Fruit fly (Drosophila melanogaster): ENCODE measurements around the gene CG34133.

The CG34133 gene

DNA sequence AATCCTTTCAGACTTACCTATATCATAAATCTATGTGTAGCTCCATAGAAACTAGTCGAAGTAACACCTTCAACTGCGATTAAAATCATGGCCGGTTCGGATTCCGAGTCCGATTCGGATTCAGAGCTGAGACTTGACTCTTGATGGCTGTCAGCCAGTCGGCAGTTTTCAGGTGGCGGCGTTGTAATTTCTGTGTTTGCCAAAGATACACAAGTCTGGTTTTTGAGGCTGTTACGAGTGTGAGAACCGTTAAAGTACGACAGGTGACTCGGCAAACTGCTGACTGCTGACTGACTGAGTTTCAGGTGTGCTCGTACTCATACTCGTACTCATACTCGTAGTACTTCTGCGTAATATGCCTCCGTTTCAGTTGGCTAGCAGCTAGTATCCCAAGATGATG is 22.0 kb downstream of the CG34133 start (continued):
- TF ChIP-seq unpg (GFP tag; optimal IDR thresholded peaks at IDR 0.05) (peak; percentile 29), Dref (GFP tag; IDR thresholded peaks at IDR 0.05) (no peak)

dm6 chr3R:29893030-29893429 is 23.9 kb downstream of the CG34133 start:
- no peak for TF ChIP-seq slou (GFP tag; optimal IDR thresholded peaks at IDR 0.05)
- no peak for TF ChIP-seq caup (GFP tag; optimal IDR thresholded peaks at IDR 0.05; ENCODE audit: severe bottlenecking)
- TF ChIP-seq slbo (GFP tag; IDR thresholded peaks at IDR 0.05) = no peak
- TF ChIP-seq wdn (GFP tag; IDR thresholded peaks at IDR 0.05) = no peak
- TF ChIP-seq Sin3A (optimal IDR thresholded peaks at IDR 0.05) = no peak
- TF ChIP-seq vvl (GFP tag; IDR thresholded peaks at IDR 0.05) = peak; percentile 65; the same call in 1 of the 2 replicates
- no peak for TF ChIP-seq CG15011 (GFP tag; optimal IDR thresholded peaks at IDR 0.05)
- TF ChIP-seq Hand (GFP tag; optimal IDR thresholded peaks at IDR 0.05) = no peak
- no peak for TF ChIP-seq btn (GFP tag; optimal IDR thresholded peaks at IDR 0.05)
- TF ChIP-seq ara (GFP tag; IDR thresholded peaks at IDR 0.05) = no peak
- peak; percentile 49 for TF ChIP-seq kni (GFP tag; optimal IDR thresholded peaks at IDR 0.05)
- TF ChIP-seq dmrt11E (tag; optimal IDR thresholded peaks at IDR 0.05) = no peak
- TF ChIP-seq CG10654 (GFP tag; optimal IDR thresholded peaks at IDR 0.05) = no peak
- no peak for TF ChIP-seq Six4 (GFP tag; optimal IDR thresholded peaks at IDR 0.05)
- no peak for TF ChIP-seq tll (GFP tag; optimal IDR thresholded peaks at IDR 0.05)
- TF ChIP-seq lola (GFP tag; optimal IDR thresholded peaks at IDR 0.05) = no peak
- no peak for TF ChIP-seq Sox100B (GFP tag; optimal IDR thresholded peaks at IDR 0.05)
- TF ChIP-seq CG1603 (tag; optimal IDR thresholded peaks at IDR 0.05) = no peak
- no peak for TF ChIP-seq hth (optimal IDR thresholded peaks at IDR 0.05)
- TF ChIP-seq lov (optimal IDR thresholded peaks at IDR 0.05) = no peak
- TF ChIP-seq lov (GFP tag; IDR thresholded peaks at IDR 0.05) = no peak
- TF ChIP-seq B-H2 (GFP tag; optimal IDR thresholded peaks at IDR 0.05) = no peak
- no peak for TF ChIP-seq so (GFP tag; IDR thresholded peaks at IDR 0.05)
- no peak for TF ChIP-seq rib (GFP tag; IDR thresholded peaks at IDR 0.05)
- peak; percentile 37 for TF ChIP-seq gsb-n (tag; optimal IDR thresholded peaks at IDR 0.05)
- TF ChIP-seq Dip2 (GFP tag; IDR thresholded peaks at IDR 0.05) = no peak
- TF ChIP-seq CG7556 (GFP tag; optimal IDR thresholded peaks at IDR 0.05) = no peak
- no peak for TF ChIP-seq CG2129 (GFP tag; IDR thresholded peaks at IDR 0.05; ENCODE audit: partially characterized antibody)
- no peak for TF ChIP-seq Lim3 (GFP tag; IDR thresholded peaks at IDR 0.05)
- TF ChIP-seq sens (GFP tag) = no peak
- TF ChIP-seq scrt (GFP tag; optimal IDR thresholded peaks at IDR 0.05) = no peak
- no peak for TF ChIP-seq CG31224 (GFP tag; IDR thresholded peaks at IDR 0.05)
- peak; percentile 74 for TF ChIP-seq Ets65A (GFP tag)
- TF ChIP-seq sqz (GFP tag; optimal IDR thresholded peaks at IDR 0.05) = no peak
- TF ChIP-seq Mrtf (GFP tag; IDR thresholded peaks at IDR 0.05) = no peak
- TF ChIP-seq sim (GFP tag; IDR thresholded peaks at IDR 0.05) = no peak
- peak; percentile 97 for TF ChIP-seq Blimp-1 (GFP tag; optimal IDR thresholded peaks at IDR 0.05)
- TF ChIP-seq Camta (GFP tag; optimal IDR thresholded peaks at IDR 0.05) = no peak
- no peak for TF ChIP-seq fu2 (GFP tag; optimal IDR thresholded peaks at IDR 0.05)
- TF ChIP-seq Side (GFP tag; optimal IDR thresholded peaks at IDR 0.05) = no peak

- TF ChIP-seq vvl (GFP tag; IDR thresholded peaks at IDR 0.05) = peak; percentile 51; the same call in 1 of the 2 replicates
- no peak for TF ChIP-seq dimm (GFP tag; IDR thresholded peaks at IDR 0.05)
- TF ChIP-seq CG4404 (GFP tag; IDR thresholded peaks at IDR 0.05) = peak; percentile 32; the same call in 1 of the 2 replicates
- TF ChIP-seq Dek (tag; optimal IDR thresholded peaks at IDR 0.05) = peak; percentile 57
- TF ChIP-seq CG11723 (GFP tag; optimal IDR thresholded peaks at IDR 0.05) = peak; percentile 24
- TF ChIP-seq Jarid2 (GFP tag; optimal IDR thresholded peaks at IDR 0.05) = no peak
- TF ChIP-seq NC2α (GFP tag; optimal IDR thresholded peaks at IDR 0.05) = no peak
- peak; percentile 43 for TF ChIP-seq klu (GFP tag; IDR thresholded peaks at IDR 0.05)
- peak; percentile 28 for TF ChIP-seq CG9876 (GFP tag; optimal IDR thresholded peaks at IDR 0.05)
- TF ChIP-seq pfk (GFP tag; optimal IDR thresholded peaks at IDR 0.05) = no peak
- TF ChIP-seq tin (GFP tag; optimal IDR thresholded peaks at IDR 0.05) = peak; percentile 11
- peak; percentile 29 for TF ChIP-seq CG12155 (GFP tag; optimal IDR thresholded peaks at IDR 0.05)
- peak; percentile 14 for TF ChIP-seq mirr (GFP tag; optimal IDR thresholded peaks at IDR 0.05)
Observed at dm6 chr3R:29894393-29894792, 25.2 kb downstream of the CG34133 start.
